Fruit fly (Drosophila melanogaster): ENCODE data around the gene Prp4k.

Gene Prp4k

dm6 chr3L:199754-200596 lies 11.3 kb downstream of the Prp4k start, which contains the start of the genes rno and mri:
Gene rno, minus strand, starts transcription at chr3L:199762.
Gene mri, plus strand, starts transcription at chr3L:200174.
- TF ChIP-seq NfI (GFP tag; optimal IDR thresholded peaks at IDR 0.05) (peak; percentile 67), CG15269 (tag; optimal IDR thresholded peaks at IDR 0.05) (peak; percentile 79), lola (GFP tag; optimal IDR thresholded peaks at IDR 0.05) (peak in 1 of 3 experiments; percentile 83), Opbp (GFP tag; IDR thresholded peaks at IDR 0.05; ENCODE audit: partially characterized antibody) (peak; percentile 91), CG9609 (GFP tag; optimal IDR thresholded peaks at IDR 0.05) (no peak), Awh (GFP tag; IDR thresholded peaks at IDR 0.05) (peak; percentile 75), CG18599 (GFP tag; optimal IDR thresholded peaks at IDR 0.05) (peak; percentile 69), CG7963 (GFP tag; IDR thresholded peaks at IDR 0.05; ENCODE audit: partially characterized antibody) (peak; percentile 86), grau (tag; optimal IDR thresholded peaks at IDR 0.05) (peak; percentile 77), HmgD (GFP tag; optimal IDR thresholded peaks at IDR 0.05) (no peak), YL-1 (GFP tag; optimal IDR thresholded peaks at IDR 0.05) (no peak), CG8089 (GFP tag; optimal IDR thresholded peaks at IDR 0.05) (no peak), CG17802 (tag; optimal IDR thresholded peaks at IDR 0.05) (peak; percentile 18), CG4404 (GFP tag; IDR thresholded peaks at IDR 0.05) (peak; percentile 38; the same call in 1 of the 2 replicates), Camta (GFP tag; optimal IDR thresholded peaks at IDR 0.05) (no peak), Hr51 (GFP tag; optimal IDR thresholded peaks at IDR 0.05) (peak; percentile 9 to 81), CG4854 (GFP tag; optimal IDR thresholded peaks at IDR 0.05) (no peak), Sox102F (GFP tag; optimal IDR thresholded peaks at IDR 0.05) (peak; percentile 79), BtbVII (GFP tag; optimal IDR thresholded peaks at IDR 0.05) (peak; percentile 3), inv (GFP tag; IDR thresholded peaks at IDR 0.05; ENCODE audit: partially characterized antibody) (peak; percentile 90), CG13287 (GFP tag; IDR thresholded peaks at IDR 0.05; ENCODE audit: partially characterized antibody) (peak; percentile 92), pho (GFP tag; optimal IDR thresholded peaks at IDR 0.05) (peak; percentile 48), bowl (GFP tag; IDR thresholded peaks at IDR 0.05) (no peak), CG12219 (GFP tag; optimal IDR thresholded peaks at IDR 0.05) (no peak), CG4730 (GFP tag; IDR thresholded peaks at IDR 0.05) (peak; percentile 72), CG43689 (GFP tag; IDR thresholded peaks at IDR 0.05) (no peak), CG12071 (GFP tag; optimal IDR thresholded peaks at IDR 0.05) (no peak), kah (GFP tag; optimal IDR thresholded peaks at IDR 0.05) (no peak), peb (GFP tag; IDR thresholded peaks at IDR 0.05) (peak; percentile 66; the same call in 1 of the 2 replicates), CG14860 (GFP tag; IDR thresholded peaks at IDR 0.05; ENCODE audit: partially characterized antibody) (peak; percentile 93), CG11723 (GFP tag; optimal IDR thresholded peaks at IDR 0.05) (no peak), Gug (GFP tag; IDR thresholded peaks at IDR 0.05) (peak; percentile 58; the same call in 3 of the 4 replicates), Asciz (GFP tag; optimal IDR thresholded peaks at IDR 0.05) (no peak), CG7745 (tag; optimal IDR thresholded peaks at IDR 0.05) (no peak), slbo (GFP tag; IDR thresholded peaks at IDR 0.05) (peak; percentile 78), br (optimal IDR thresholded peaks at IDR 0.05) (no peak), prd (optimal IDR thresholded peaks at IDR 0.05) (no peak), prd (GFP tag; IDR thresholded peaks at IDR 0.05) (peak; percentile 80), HLH3B (GFP tag; IDR thresholded peaks at IDR 0.05) (peak; percentile 74), CG10274 (GFP tag; optimal IDR thresholded peaks at IDR 0.05) (no peak), dati (GFP tag; IDR thresholded peaks at IDR 0.05) (peak; percentile 46; the same call in 1 of the 2 replicates), Atf-2 (GFP tag; optimal IDR thresholded peaks at IDR 0.05) (no peak), CG6254 (GFP tag; optimal IDR thresholded peaks at IDR 0.05) (no peak), CG2116 (GFP tag; optimal IDR thresholded peaks at IDR 0.05) (peak; percentile 99), CG10543 (GFP tag; optimal IDR thresholded peaks at IDR 0.05) (peak; percentile 85), CG8944 (GFP tag; optimal IDR thresholded peaks at IDR 0.05) (no peak), lbe (GFP tag; optimal IDR thresholded peaks at IDR 0.05) (peak; percentile 59), gcm2 (GFP tag; optimal IDR thresholded peaks at IDR 0.05) (no peak)

All from whole organism, embryonic.